Fruit fly (Drosophila melanogaster) whole organism, embryonic: Measurements from ENCODE around the gene ND-SGDH.

Experiments used
- Aef1 ChIP-seq: fragments of 200-800 bp; sonication (Bioruptor generic); IDR thresholded peaks from 3 replicates; pipeline ENCODE4 v1.3.6; 2022; ENCODE audit warnings: missing biosample characterization, missing genetic modification characterization
- Blimp-1 ChIP-seq: fragments of 200-800 bp; sonication (Bioruptor generic); optimal IDR thresholded peaks from 3 replicates; lab custom pipeline; 2018; ENCODE audit warnings: missing biosample characterization, missing genetic modification characterization, mild to moderate bottlenecking, moderate library complexity, missing genetic modification reagents
- BtbVII ChIP-seq: fragments of 200-800 bp; sonication (Bioruptor generic); optimal IDR thresholded peaks from 3 replicates; lab custom pipeline; 2017; ENCODE audit warnings: missing biosample characterization, mild to moderate bottlenecking, missing genetic modification characterization
- Bteb2 ChIP-seq: fragments of 200-800 bp; sonication (Bioruptor generic); optimal IDR thresholded peaks from 2 replicates; lab custom pipeline; 2016; ENCODE audit warnings: missing biosample characterization, missing genetic modification characterization
- CG12391 ChIP-seq: fragments of 200-800 bp; sonication (Bioruptor generic); optimal IDR thresholded peaks from 3 replicates; lab custom pipeline; 2018; ENCODE audit warnings: missing biosample characterization, mild to moderate bottlenecking, missing genetic modification characterization, moderate library complexity
- CG15073 ChIP-seq: fragments of 200-800 bp; sonication (Bioruptor generic); optimal IDR thresholded peaks from 2 replicates; lab custom pipeline; 2016; ENCODE audit warnings: missing biosample characterization, missing genetic modification characterization
- CG15269 ChIP-seq: fragments of 200-800 bp; sonication (Bioruptor generic); optimal IDR thresholded peaks from 2 replicates; lab custom pipeline; 2018; ENCODE audit warnings: missing biosample characterization, mild to moderate bottlenecking, missing genetic modification characterization, moderate library complexity
- CG1602 ChIP-seq: fragments of 200-800 bp; sonication (Bioruptor generic); optimal IDR thresholded peaks from 3 replicates; lab custom pipeline; 2016; ENCODE audit warnings: missing biosample characterization, missing genetic modification characterization
- CG17802 ChIP-seq: fragments of 200-800 bp; sonication (Bioruptor generic); optimal IDR thresholded peaks from 2 replicates; lab custom pipeline; 2018; ENCODE audit warnings: missing biosample characterization, mild to moderate bottlenecking, missing genetic modification characterization, moderate library complexity
- CG18476 ChIP-seq: fragments of 200-800 bp; sonication (Bioruptor generic); optimal IDR thresholded peaks from 2 replicates; lab custom pipeline; 2016; ENCODE audit warnings: missing biosample characterization, mild to moderate bottlenecking, missing genetic modification characterization
- CG2199 ChIP-seq: fragments of 200-800 bp; sonication (Bioruptor generic); IDR thresholded peaks from 3 replicates; pipeline ENCODE4 v1.3.6; 2022; ENCODE audit warnings: missing biosample characterization, missing genetic modification characterization
- CG2678 ChIP-seq: fragments of 200-800 bp; sonication (Bioruptor generic); optimal IDR thresholded peaks from 3 replicates; lab custom pipeline; 2019; ENCODE audit warnings: missing biosample characterization, mild to moderate bottlenecking, missing genetic modification characterization, moderate library complexity
- CG2875 ChIP-seq: fragments of 200-800 bp; sonication (Bioruptor generic); optimal IDR thresholded peaks from 2 replicates; lab custom pipeline; 2017; ENCODE audit warnings: missing biosample characterization, mild to moderate bottlenecking, missing genetic modification characterization, missing genetic modification reagents
- CG32767 ChIP-seq: fragments of 200-800 bp; sonication (Bioruptor generic); IDR thresholded peaks from 2 replicates; pipeline ENCODE4 v1.3.6; 2022; ENCODE audit warnings: missing biosample characterization, missing genetic modification characterization
- CG3407 ChIP-seq: fragments of 200-800 bp; sonication (Bioruptor generic); optimal IDR thresholded peaks from 2 replicates; lab custom pipeline; 2018; ENCODE audit warnings: missing biosample characterization, mild to moderate bottlenecking, missing genetic modification characterization
- CG3838 ChIP-seq: fragments of 200-800 bp; sonication (Bioruptor generic); optimal IDR thresholded peaks from 3 replicates; lab custom pipeline; 2016; ENCODE audit warnings: missing biosample characterization, missing genetic modification characterization
- CG3847 ChIP-seq: fragments of 200-800 bp; sonication (Bioruptor generic); IDR thresholded peaks from 2 replicates; pipeline ENCODE4 v1.3.6; 2022; ENCODE audit warnings: missing biosample characterization, missing genetic modification characterization
- CG4424 ChIP-seq: fragments of 200-800 bp; sonication (Bioruptor generic); optimal IDR thresholded peaks from 3 replicates; lab custom pipeline; 2016; ENCODE audit warnings: missing biosample characterization, missing genetic modification characterization
- CG6765 ChIP-seq: fragments of 200-800 bp; sonication (Bioruptor generic); optimal IDR thresholded peaks from 3 replicates; lab custom pipeline; 2017; ENCODE audit warnings: missing biosample characterization, mild to moderate bottlenecking, missing genetic modification characterization
- CG8281 ChIP-seq: fragments of 200-800 bp; sonication (Bioruptor generic); optimal IDR thresholded peaks from 2 replicates; lab custom pipeline; 2018; ENCODE audit warnings: missing biosample characterization, mild to moderate bottlenecking, missing genetic modification characterization, moderate library complexity
- CG8388 ChIP-seq: fragments of 200-800 bp; sonication (Bioruptor generic); optimal IDR thresholded peaks from 2 replicates; lab custom pipeline; 2019; ENCODE audit warnings: missing biosample characterization, mild to moderate bottlenecking, missing genetic modification characterization, moderate library complexity
- CG9876 ChIP-seq: fragments of 200-800 bp; sonication (Bioruptor generic); optimal IDR thresholded peaks from 2 replicates; lab custom pipeline; 2016; ENCODE audit warnings: missing biosample characterization, missing genetic modification characterization
- D19B ChIP-seq: fragments of 200-800 bp; sonication (Bioruptor generic); optimal IDR thresholded peaks from 2 replicates; lab custom pipeline; 2017; ENCODE audit warnings: missing biosample characterization, mild to moderate bottlenecking, missing genetic modification characterization
- Fer3 ChIP-seq: fragments of 200-800 bp; sonication (Bioruptor generic); optimal IDR thresholded peaks from 2 replicates; lab custom pipeline; 2018; ENCODE audit warnings: missing biosample characterization, mild to moderate bottlenecking, missing genetic modification characterization, moderate library complexity
- H15 ChIP-seq: fragments of 200-800 bp; sonication (Bioruptor generic); IDR thresholded peaks from 3 replicates; pipeline ENCODE4 v1.3.6; 2022; ENCODE audit warnings: missing biosample characterization, missing genetic modification characterization
- Hr39 ChIP-seq: fragments of >200 bp; optimal IDR thresholded peaks from 2 replicates; lab custom pipeline; 2017
- Max ChIP-seq: fragments of 200-800 bp; sonication (Bioruptor generic); optimal IDR thresholded peaks from 2 replicates; lab custom pipeline; 2016; ENCODE audit warnings: missing biosample characterization, mild to moderate bottlenecking, missing genetic modification characterization
- Med ChIP-seq: fragments of 200-800 bp; sonication (Bioruptor generic); peaks from one replicate; lab custom pipeline; 2016; ENCODE audit warnings: missing biosample characterization, missing genetic modification characterization, mild to moderate bottlenecking, inconsistent platforms, moderate library complexity
- Meics ChIP-seq: fragments of 200-800 bp; sonication (Bioruptor generic); optimal IDR thresholded peaks from 2 replicates; lab custom pipeline; 2017; ENCODE audit warnings: missing biosample characterization, mild to moderate bottlenecking, missing genetic modification characterization
- Neu2 ChIP-seq: fragments of 200-800 bp; sonication (Bioruptor generic); optimal IDR thresholded peaks from 3 replicates; lab custom pipeline; 2016; ENCODE audit warnings: missing biosample characterization, missing genetic modification characterization, borderline replicate concordance
- Trl ChIP-seq, 3 experiments: fragments of >200 bp in 2 of 3; fragments of 200-800 bp in 1 of 3; sonication (Bioruptor generic) in 1 of 3; optimal IDR thresholded peaks; 2 replicates in 1 of 3; 3 replicates in 2 of 3; lab custom pipeline; 2016 to 2017; ENCODE audit warnings: missing biosample characterization in 1 of 3, missing genetic modification characterization in 1 of 3
- br ChIP-seq: fragments of >200 bp; optimal IDR thresholded peaks from 2 replicates; lab custom pipeline; 2017
- cas ChIP-seq: fragments of 200-800 bp; sonication (Bioruptor generic); IDR thresholded peaks from 2 replicates; pipeline ENCODE4 v1.3.6; 2022; ENCODE audit warnings: missing biosample characterization, missing genetic modification characterization
- cato ChIP-seq: fragments of 200-800 bp; sonication (Bioruptor generic); optimal IDR thresholded peaks from 2 replicates; lab custom pipeline; 2016; ENCODE audit warnings: missing biosample characterization, missing genetic modification characterization, borderline replicate concordance
- cg ChIP-seq: fragments of 200-800 bp; sonication (Bioruptor generic); optimal IDR thresholded peaks from 3 replicates; lab custom pipeline; 2019; ENCODE audit warnings: missing biosample characterization, mild to moderate bottlenecking, missing genetic modification characterization, moderate library complexity
- corto ChIP-seq: fragments of 200-800 bp; sonication (Bioruptor generic); optimal IDR thresholded peaks from 2 replicates; lab custom pipeline; 2016; ENCODE audit warnings: missing biosample characterization, mild to moderate bottlenecking, missing genetic modification characterization, moderate library complexity
- fu2 ChIP-seq: fragments of 200-800 bp; sonication (Bioruptor generic); optimal IDR thresholded peaks from 2 replicates; lab custom pipeline; 2016; ENCODE audit warnings: missing biosample characterization, missing genetic modification characterization
- ham ChIP-seq: fragments of 200-800 bp; sonication (Bioruptor generic); IDR thresholded peaks from 2 replicates; pipeline ENCODE4 v1.3.6; 2022; ENCODE audit warnings: missing biosample characterization, missing genetic modification characterization
- inv ChIP-seq: fragments of 200-800 bp; sonication (Bioruptor generic); IDR thresholded peaks from 2 replicates; pipeline ENCODE4 v1.3.6; 2022; ENCODE audit warnings: missing biosample characterization, missing genetic modification characterization; ENCODE audit not compliant: partially characterized antibody
- kah ChIP-seq: fragments of 200-800 bp; sonication (Bioruptor generic); optimal IDR thresholded peaks from 2 replicates; lab custom pipeline; 2018; ENCODE audit warnings: missing biosample characterization, mild to moderate bottlenecking, missing genetic modification characterization
- mam ChIP-seq: fragments of 200-800 bp; sonication (Bioruptor generic); optimal IDR thresholded peaks from 3 replicates; lab custom pipeline; 2016; ENCODE audit warnings: missing biosample characterization, missing genetic modification characterization
- oc ChIP-seq: fragments of 200-800 bp; sonication (Bioruptor generic); optimal IDR thresholded peaks from 2 replicates; lab custom pipeline; 2018; ENCODE audit warnings: missing biosample characterization, mild to moderate bottlenecking, missing genetic modification characterization, moderate library complexity
- sc ChIP-seq, 3 experiments: fragments of >200 bp in 2 of 3; fragments of 200-800 bp in 1 of 3; sonication (Bioruptor generic) in 1 of 3; optimal IDR thresholded peaks; 2 replicates in 2 of 3; 3 replicates in 1 of 3; lab custom pipeline; 2017; ENCODE audit warnings: mild to moderate bottlenecking in 1 of 3, missing biosample characterization in 1 of 3, missing genetic modification characterization in 1 of 3, missing genetic modification reagents in 1 of 3
- sens ChIP-seq: fragments of 200-800 bp; sonication (Bioruptor generic); peaks from one replicate; lab custom pipeline; 2016; ENCODE audit warnings: missing biosample characterization, missing genetic modification characterization
- sna ChIP-seq: fragments of 200-800 bp; sonication (Bioruptor generic); IDR thresholded peaks from 2 replicates; pipeline ENCODE4 v1.3.6; 2022; ENCODE audit warnings: missing biosample characterization, missing genetic modification characterization; ENCODE audit not compliant: partially characterized antibody
- tin ChIP-seq: fragments of 200-800 bp; sonication (Bioruptor generic); optimal IDR thresholded peaks from 3 replicates; lab custom pipeline; 2016; ENCODE audit warnings: missing biosample characterization, missing genetic modification characterization
- ttk ChIP-seq: fragments of 200-800 bp; sonication (Bioruptor generic); IDR thresholded peaks from 2 replicates; pipeline ENCODE4 v2.1.2; 2022; ENCODE audit warnings: missing biosample characterization, missing genetic modification characterization
- tup ChIP-seq: fragments of 200-800 bp; sonication (Bioruptor generic); optimal IDR thresholded peaks from 2 replicates; lab custom pipeline; 2016; ENCODE audit warnings: missing biosample characterization, mild to moderate bottlenecking, missing genetic modification characterization, moderate library complexity

ND-SGDH gene

dm6 chr3L:12111081-12111958, 27.1 kb downstream of the ND-SGDH start (continued):
- TF ChIP-seq mam (peak; percentile 27), CG6765 (GFP tag; lab: Kevin White, UChicago) (peak; percentile 24), sc (optimal IDR thresholded peaks at IDR 0.05; lab: Kevin White, UChicago) (no peak), sc (GFP tag; optimal IDR thresholded peaks at IDR 0.05; lab: Kevin White, UChicago) (peak; percentile 78), Hr39 (lab: Kevin White, UChicago) (no peak), Neu2 (GFP tag; lab: Kevin White, UChicago) (no peak), CG12391 (peak; percentile 95), CG8388 (GFP tag; lab: Kevin White, UChicago) (peak; percentile 85), inv (GFP tag; lab: Robert Waterston, UW) (no peak), Blimp-1 (GFP tag; lab: Kevin White, UChicago) (peak; percentile 93), br (lab: Kevin White, UChicago) (no peak), sna (GFP tag; lab: Robert Waterston, UW) (no peak), CG15269 (tag; lab: Kevin White, UChicago) (peak; percentile 90), CG15073 (GFP tag; lab: Kevin White, UChicago) (peak; percentile 27), CG3847 (GFP tag; lab: Robert Waterston, UW) (peak; percentile 30; the same call in 1 of the 2 replicates), H15 (GFP tag; lab: Robert Waterston, UW) (0 out of 3 replicates have a peak, but pooled peaks have one; percentile 46), CG17802 (tag; lab: Kevin White, UChicago) (peak; percentile 41), ham (GFP tag; lab: Robert Waterston, UW) (no peak), CG18476 (GFP tag; lab: Kevin White, UChicago) (peak; percentile 23), Med (GFP tag; lab: Kevin White, UChicago) (peak; percentile 72), CG3838 (GFP tag; lab: Kevin White, UChicago) (peak; percentile 39), cato (peak; percentile 60), CG8281 (tag; lab: Kevin White, UChicago) (peak; percentile 71), fu2 (GFP tag; lab: Kevin White, UChicago) (no peak), kah (GFP tag; lab: Kevin White, UChicago) (peak; percentile 59), CG9876 (GFP tag; lab: Kevin White, UChicago) (no peak), Meics (GFP tag; lab: Kevin White, UChicago) (peak; percentile 82), Max (peak; percentile 45), tin (GFP tag; lab: Kevin White, UChicago) (peak; percentile 57), ttk (GFP tag; lab: Robert Waterston, UW) (peak; percentile 65), CG2875 (peak; percentile 64), cas (GFP tag; lab: Robert Waterston, UW) (0 out of 2 replicates have a peak, but pooled peaks have one; percentile 24), tup (GFP tag; lab: Kevin White, UChicago) (no peak), Trl (optimal IDR thresholded peaks at IDR 0.05; lab: Kevin White, UChicago) (peak; percentile 53 to 75), Trl (GFP tag; optimal IDR thresholded peaks at IDR 0.05; lab: Kevin White, UChicago) (peak; percentile 25), sens (GFP tag; lab: Kevin White, UChicago) (peak; percentile 95), CG1602 (GFP tag; lab: Kevin White, UChicago) (peak; percentile 79), cg (peak; percentile 34), oc (tag; lab: Kevin White, UChicago) (peak; percentile 78), corto (no peak), CG3407 (GFP tag; lab: Kevin White, UChicago) (peak; percentile 57), BtbVII (GFP tag; lab: Kevin White, UChicago) (peak; percentile 73), CG2199 (GFP tag; lab: Robert Waterston, UW) (peak; percentile 74; the same call in 1 of the 3 replicates), D19B (no peak), Aef1 (GFP tag; lab: Robert Waterston, UW) (peak; percentile 55), Fer3 (tag; lab: Kevin White, UChicago) (peak; percentile 79), CG32767 (GFP tag; lab: Robert Waterston, UW) (peak; percentile 82), CG4424 (peak; percentile 80), CG2678 (tag; lab: Kevin White, UChicago) (peak; percentile 95), Bteb2 (GFP tag; lab: Kevin White, UChicago) (peak; percentile 12)
